Worm (Caenorhabditis elegans) whole organism, L3 larva: ENCODE measurements around the gene C05C10.3.

Source experiments
- R02D3.7 ChIP-seq: fragments of 150-350 bp; optimal IDR thresholded peaks from 2 replicates; lab custom pipeline; 2014; ENCODE audit warnings: missing biosample characterization, missing genetic modification characterization
- ZK546.5 ChIP-seq: sonication (generic microtip); optimal IDR thresholded peaks from 2 replicates; lab custom pipeline; 2017; ENCODE audit warnings: missing biosample characterization, missing genetic modification characterization
- aly-2 ChIP-seq: fragments of 150-350 bp; optimal IDR thresholded peaks from 2 replicates; lab custom pipeline; 2014; ENCODE audit warnings: missing biosample characterization, missing genetic modification characterization
- ama-1 ChIP-seq: fragments of 150-350 bp; optimal IDR thresholded peaks from 2 replicates; lab custom pipeline; 2018
- ceh-16 ChIP-seq: sonication (generic microtip); optimal IDR thresholded peaks from 2 replicates; lab custom pipeline; 2017; ENCODE audit warnings: missing biosample characterization, missing genetic modification characterization
- ceh-28 ChIP-seq: fragments of 150-350 bp; optimal IDR thresholded peaks from 2 replicates; lab custom pipeline; 2014; ENCODE audit warnings: missing biosample characterization, missing genetic modification reagents, missing genetic modification characterization
- ceh-82 ChIP-seq: fragments of 150-350 bp; optimal IDR thresholded peaks from 2 replicates; lab custom pipeline; 2014; ENCODE audit warnings: missing biosample characterization, missing genetic modification characterization
- ceh-9 ChIP-seq: sonication (generic microtip); optimal IDR thresholded peaks from 2 replicates; lab custom pipeline; 2018; ENCODE audit warnings: missing biosample characterization, missing genetic modification characterization
- daf-12 ChIP-seq: fragments of 150-350 bp; optimal IDR thresholded peaks from 2 replicates; lab custom pipeline; 2014; ENCODE audit warnings: missing biosample characterization, missing genetic modification reagents, missing genetic modification characterization
- egl-27 ChIP-seq: sonication (generic microtip); optimal IDR thresholded peaks from 4 replicates; lab custom pipeline; 2017; ENCODE audit warnings: missing biosample characterization, missing genetic modification reagents, missing genetic modification characterization
- egl-5 ChIP-seq: fragments of 150-350 bp; optimal IDR thresholded peaks from 2 replicates; lab custom pipeline; 2017; ENCODE audit warnings: missing biosample characterization, missing genetic modification reagents, missing genetic modification characterization, inconsistent platforms
- elt-1 ChIP-seq: fragments of 150-350 bp; optimal IDR thresholded peaks from 2 replicates; lab custom pipeline; 2014; ENCODE audit warnings: missing biosample characterization, missing genetic modification characterization
- elt-2 ChIP-seq: sonication (generic microtip); optimal IDR thresholded peaks from 2 replicates; lab custom pipeline; 2016; ENCODE audit warnings: missing genetic modification reagents, mild to moderate bottlenecking, missing genetic modification characterization, missing compliant biosample characterization
- elt-3 ChIP-seq, 3 experiments: fragments of 150-350 bp in 1 of 3; sonication (generic microtip) in 2 of 3; optimal IDR thresholded peaks; 2 replicates in 2 of 3; 4 replicates in 1 of 3; lab custom pipeline; 2014 to 2017; ENCODE audit warnings: missing biosample characterization in 3 of 3, missing genetic modification characterization in 3 of 3
- eor-1 ChIP-seq, 2 experiments: fragments of 150-350 bp; optimal IDR thresholded peaks; 2 replicates each; lab custom pipeline; 2014 to 2018; ENCODE audit warnings: missing biosample characterization in 2 of 2, missing genetic modification characterization in 2 of 2
- fkh-10 ChIP-seq: sonication (generic microtip); optimal IDR thresholded peaks from 2 replicates; lab custom pipeline; 2017; ENCODE audit warnings: missing biosample characterization, missing genetic modification reagents, missing genetic modification characterization
- fkh-2 ChIP-seq: fragments of 150-350 bp; optimal IDR thresholded peaks from 2 replicates; lab custom pipeline; 2014; ENCODE audit warnings: missing biosample characterization, missing genetic modification reagents, missing genetic modification characterization
- fos-1 ChIP-seq: fragments of 150-350 bp; optimal IDR thresholded peaks from 2 replicates; lab custom pipeline; 2014; ENCODE audit warnings: missing biosample characterization, missing genetic modification characterization
- hmg-11 ChIP-seq: sonication (generic microtip); optimal IDR thresholded peaks from 2 replicates; lab custom pipeline; 2016; ENCODE audit warnings: missing genetic modification characterization, missing compliant biosample characterization
- jun-1 ChIP-seq: fragments of 150-350 bp; optimal IDR thresholded peaks from 2 replicates; lab custom pipeline; 2014; ENCODE audit warnings: missing biosample characterization, missing genetic modification reagents, missing genetic modification characterization
- lin-15B ChIP-seq: fragments of 150-350 bp; optimal IDR thresholded peaks from 2 replicates; lab custom pipeline; 2014; ENCODE audit warnings: missing biosample characterization, missing genetic modification characterization
- lin-39 ChIP-seq: fragments of 150-350 bp; optimal IDR thresholded peaks from 2 replicates; lab custom pipeline; 2018; ENCODE audit warnings: missing biosample characterization, missing genetic modification reagents, missing genetic modification characterization
- lsy-12 ChIP-seq: sonication (generic microtip); optimal IDR thresholded peaks from 2 replicates; lab custom pipeline; 2016; ENCODE audit warnings: mild to moderate bottlenecking, missing genetic modification characterization, missing compliant biosample characterization
- mdl-1 ChIP-seq: fragments of 150-350 bp; optimal IDR thresholded peaks from 2 replicates; lab custom pipeline; 2014; ENCODE audit warnings: missing biosample characterization, missing genetic modification characterization
- mml-1 ChIP-seq: fragments of 150-350 bp; sonication (generic microtip); optimal IDR thresholded peaks from 3 replicates; lab custom pipeline; 2014; ENCODE audit warnings: missing biosample characterization, missing genetic modification characterization
- nfya-1 ChIP-seq: sonication (generic microtip); optimal IDR thresholded peaks from 2 replicates; lab custom pipeline; 2017; ENCODE audit warnings: missing genetic modification characterization, mild to moderate bottlenecking, missing compliant biosample characterization, antibody characterized with exemption, moderate library complexity; ENCODE audit not compliant: insufficient read depth
- nhr-11 ChIP-seq: fragments of 150-350 bp; optimal IDR thresholded peaks from 2 replicates; lab custom pipeline; 2014; ENCODE audit warnings: missing biosample characterization, missing genetic modification characterization
- nhr-12 ChIP-seq: fragments of 150-350 bp; optimal IDR thresholded peaks from 2 replicates; lab custom pipeline; 2014; ENCODE audit warnings: missing biosample characterization, missing genetic modification characterization
- nhr-23 ChIP-seq: fragments of 150-350 bp; optimal IDR thresholded peaks from 2 replicates; lab custom pipeline; 2014; ENCODE audit warnings: missing biosample characterization, missing genetic modification reagents, missing genetic modification characterization
- nhr-237 ChIP-seq: fragments of 150-350 bp; optimal IDR thresholded peaks from 2 replicates; lab custom pipeline; 2014; ENCODE audit warnings: missing biosample characterization, missing genetic modification characterization
- nhr-25 ChIP-seq: sonication (generic microtip); optimal IDR thresholded peaks from 2 replicates; lab custom pipeline; 2017; ENCODE audit warnings: missing biosample characterization, missing genetic modification characterization
- nhr-28 ChIP-seq: fragments of 150-350 bp; optimal IDR thresholded peaks from 2 replicates; lab custom pipeline; 2014; ENCODE audit warnings: missing biosample characterization, missing genetic modification characterization
- nhr-43 ChIP-seq: sonication (generic microtip); optimal IDR thresholded peaks from 2 replicates; lab custom pipeline; 2016; ENCODE audit warnings: mild to moderate bottlenecking, missing genetic modification characterization, missing compliant biosample characterization; ENCODE audit not compliant: poor library complexity, severe bottlenecking
- nhr-67 ChIP-seq: fragments of 150-350 bp; optimal IDR thresholded peaks from 2 replicates; lab custom pipeline; 2014; ENCODE audit warnings: missing biosample characterization, missing genetic modification characterization
- nhr-76 ChIP-seq: fragments of 150-350 bp; sonication (generic microtip); optimal IDR thresholded peaks from 5 replicates; lab custom pipeline; 2014; ENCODE audit warnings: missing biosample characterization, missing genetic modification characterization
- nhr-77 ChIP-seq: fragments of 150-350 bp; optimal IDR thresholded peaks from 2 replicates; lab custom pipeline; 2014; ENCODE audit warnings: missing biosample characterization, missing genetic modification characterization
- pha-4 ChIP-seq: fragments of 150-350 bp; optimal IDR thresholded peaks from 2 replicates; lab custom pipeline; 2014; ENCODE audit warnings: missing biosample characterization, missing genetic modification reagents, missing genetic modification characterization
- pqm-1 ChIP-seq: fragments of 150-350 bp; optimal IDR thresholded peaks from 2 replicates; lab custom pipeline; 2017; ENCODE audit warnings: missing biosample characterization, missing genetic modification characterization, inconsistent platforms
- sea-2 ChIP-seq: fragments of 150-350 bp; sonication (generic microtip); optimal IDR thresholded peaks from 4 replicates; lab custom pipeline; 2014; ENCODE audit warnings: missing biosample characterization, missing genetic modification reagents, missing genetic modification characterization
- skn-1 ChIP-seq: fragments of 150-350 bp; optimal IDR thresholded peaks from 2 replicates; lab custom pipeline; 2014; ENCODE audit warnings: missing biosample characterization, missing genetic modification characterization
- snpc-4 ChIP-seq: fragments of 150-350 bp; optimal IDR thresholded peaks from 2 replicates; lab custom pipeline; 2014; ENCODE audit warnings: missing biosample characterization, missing genetic modification characterization
- tbx-2 ChIP-seq: sonication (generic microtip); optimal IDR thresholded peaks from 2 replicates; lab custom pipeline; 2016; ENCODE audit warnings: mild to moderate bottlenecking, missing genetic modification characterization, missing compliant biosample characterization
- unc-39 ChIP-seq: sonication (generic microtip); optimal IDR thresholded peaks from 4 replicates; lab custom pipeline; 2017; ENCODE audit warnings: missing biosample characterization, missing genetic modification characterization
- unc-62 ChIP-seq: fragments of 150-350 bp; sonication (generic microtip); optimal IDR thresholded peaks from 4 replicates; lab custom pipeline; 2014; ENCODE audit warnings: missing biosample characterization, missing genetic modification reagents, missing genetic modification characterization
- zag-1 ChIP-seq: fragments of 150-350 bp; optimal IDR thresholded peaks from 2 replicates; lab custom pipeline; 2014; ENCODE audit warnings: missing biosample characterization, missing genetic modification characterization
- ztf-11 ChIP-seq: fragments of 150-350 bp; optimal IDR thresholded peaks from 2 replicates; lab custom pipeline; 2014; ENCODE audit warnings: missing biosample characterization, missing genetic modification characterization
- ztf-4 ChIP-seq: fragments of 150-350 bp; optimal IDR thresholded peaks from 2 replicates; lab custom pipeline; 2014; ENCODE audit warnings: missing biosample characterization, missing genetic modification characterization

C05C10.3 gene

DNA sequence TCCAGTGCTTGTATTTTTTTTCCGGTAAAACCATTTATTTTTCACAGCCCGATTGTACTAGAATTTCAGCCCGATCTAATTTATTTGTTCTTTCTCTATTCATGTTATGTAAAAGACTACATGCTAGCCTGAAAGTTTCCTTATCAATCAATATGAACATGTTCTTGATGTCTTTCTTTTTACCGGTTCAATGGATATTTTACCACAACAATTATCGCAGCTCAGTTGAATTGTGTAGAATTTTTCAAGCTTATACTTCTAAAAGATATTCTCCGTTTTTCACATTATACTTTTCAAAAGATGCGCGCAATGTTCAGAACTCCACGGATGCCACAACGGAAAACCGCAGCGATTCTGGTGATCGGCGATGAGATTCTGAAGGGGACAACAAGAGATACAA is 7.1 kb upstream of the C05C10.3 start, which contains the start of gene flad-1:
Gene flad-1, plus strand, starts transcription at position 301 of the 400 bp plus-strand sequence.
- TF ChIP-seq nhr-76 (tag; lab: Kevin White, UChicago) (no peak), nhr-11 (tag; lab: Kevin White, UChicago) (no peak), ceh-9 (tag; lab: Kevin White, UChicago) (no peak), hmg-11 (tag; lab: Kevin White, UChicago) (no peak), fkh-2 (tag; lab: Kevin White, UChicago) (no peak), aly-2 (tag; lab: Kevin White, UChicago) (no peak), nhr-237 (tag; lab: Kevin White, UChicago) (no peak), elt-1 (no peak), sea-2 (GFP tag; lab: Kevin White, UChicago) (no peak)

DNA sequence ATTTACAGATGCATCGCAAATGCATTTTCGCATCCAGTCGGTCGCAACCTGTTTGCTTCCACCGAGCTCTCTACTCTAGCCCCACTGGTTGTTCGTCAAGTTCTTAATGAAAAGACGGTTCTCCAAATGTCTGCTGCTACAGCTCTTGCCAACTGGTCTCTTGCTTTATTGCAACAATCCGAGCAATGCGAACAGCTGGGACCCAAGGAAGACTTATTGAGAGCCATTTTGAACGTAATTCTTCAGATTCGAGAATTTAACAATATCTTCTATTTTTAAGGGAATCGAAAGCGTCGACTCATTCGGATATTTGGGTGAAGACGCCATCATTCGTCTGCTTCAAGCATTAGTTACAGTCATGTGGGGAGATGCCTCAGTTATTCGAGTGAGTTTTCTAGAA is 6.6 kb upstream of the C05C10.3 start:
- TF ChIP-seq zag-1 (tag; lab: Kevin White, UChicago) (no peak), lin-15B (tag; lab: Kevin White, UChicago) (no peak)

DNA sequence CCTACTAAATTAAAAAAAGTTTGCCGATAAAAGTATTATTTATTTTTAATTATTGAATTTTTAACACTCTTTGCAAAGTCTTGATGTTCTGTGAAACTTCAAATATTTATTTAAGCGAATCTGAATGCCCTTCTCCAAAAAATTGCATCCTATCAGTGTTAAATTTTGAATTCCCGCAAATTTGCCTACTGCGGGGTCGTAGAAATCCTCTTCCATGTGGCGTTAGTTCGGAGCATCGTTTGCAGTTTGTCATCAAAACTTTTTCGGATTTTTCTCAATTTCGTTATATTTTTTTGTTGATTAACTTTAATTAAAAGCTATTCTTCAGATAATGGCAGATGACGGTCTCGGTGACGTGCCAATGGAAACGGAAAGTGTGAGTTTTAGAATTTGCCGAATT is 3.7 kb upstream of the C05C10.3 start, which contains the start of gene ufd-3:
Gene ufd-3, plus strand, starts transcription at position 324 of the 400 bp plus-strand sequence.
- TF ChIP-seq daf-12 (tag; lab: Kevin White, UChicago) (no peak), ama-1 (lab: Kevin White, UChicago) (peak; percentile 33), fos-1 (tag; lab: Kevin White, UChicago) (no peak), mml-1 (tag; lab: Kevin White, UChicago) (no peak), nhr-76 (tag; lab: Kevin White, UChicago) (no peak), tbx-2 (tag; lab: Kevin White, UChicago) (peak; percentile 14), fkh-10 (GFP tag; lab: Kevin White, UChicago) (no peak), egl-27 (peak; percentile 7), ceh-16 (tag; lab: Kevin White, UChicago) (no peak), fkh-2 (tag; lab: Kevin White, UChicago) (no peak), aly-2 (tag; lab: Kevin White, UChicago) (no peak), mdl-1 (no peak), ceh-9 (tag; lab: Kevin White, UChicago) (no peak), lsy-12 (peak; percentile 39), R02D3.7 (tag; lab: Kevin White, UChicago) (peak; percentile 65), nhr-11 (tag; lab: Kevin White, UChicago) (peak; percentile 72), snpc-4 (tag; lab: Kevin White, UChicago) (peak; percentile 70), nhr-237 (tag; lab: Kevin White, UChicago) (no peak), pha-4 (peak; percentile 96), lin-15B (tag; lab: Kevin White, UChicago) (peak; percentile 94), nhr-67 (tag; lab: Kevin White, UChicago) (no peak), lin-39 (tag; lab: Kevin White, UChicago) (peak; percentile 81), jun-1 (no peak), zag-1 (tag; lab: Kevin White, UChicago) (no peak), ztf-4 (no peak), elt-3 (tag; optimal IDR thresholded peaks at IDR 0.05; lab: Kevin White, UChicago) (no peak), unc-39 (no peak), elt-2 (tag; lab: Kevin White, UChicago) (peak; percentile 29), ceh-82 (tag; lab: Kevin White, UChicago) (no peak), unc-62 (no peak), ZK546.5 (no peak), nfya-1 (tag; lab: Kevin White, UChicago) (peak; percentile 91), nhr-12 (tag; lab: Kevin White, UChicago) (no peak), nhr-77 (tag; lab: Kevin White, UChicago) (no peak), nhr-23 (peak; percentile 89), nhr-28 (tag; lab: Kevin White, UChicago) (no peak), ztf-11 (tag; lab: Kevin White, UChicago) (no peak), elt-1 (no peak), nhr-43 (tag; lab: Kevin White, UChicago) (peak; percentile 90), egl-5 (tag; lab: Kevin White, UChicago) (peak; percentile 23), skn-1 (peak; percentile 91), nhr-25 (tag; lab: Kevin White, UChicago) (peak; percentile 76), ceh-28 (tag; lab: Kevin White, UChicago) (peak; percentile 46), hmg-11 (tag; lab: Kevin White, UChicago) (peak; percentile 37), sea-2 (GFP tag; lab: Kevin White, UChicago) (no peak), eor-1 (tag; optimal IDR thresholded peaks at IDR 0.05; lab: Kevin White, UChicago) (no peak), pqm-1 (tag; lab: Kevin White, UChicago) (peak; percentile 42)
